Worm (Caenorhabditis elegans): ENCODE data around the gene srh-105.

The srh-105 gene

DNA sequence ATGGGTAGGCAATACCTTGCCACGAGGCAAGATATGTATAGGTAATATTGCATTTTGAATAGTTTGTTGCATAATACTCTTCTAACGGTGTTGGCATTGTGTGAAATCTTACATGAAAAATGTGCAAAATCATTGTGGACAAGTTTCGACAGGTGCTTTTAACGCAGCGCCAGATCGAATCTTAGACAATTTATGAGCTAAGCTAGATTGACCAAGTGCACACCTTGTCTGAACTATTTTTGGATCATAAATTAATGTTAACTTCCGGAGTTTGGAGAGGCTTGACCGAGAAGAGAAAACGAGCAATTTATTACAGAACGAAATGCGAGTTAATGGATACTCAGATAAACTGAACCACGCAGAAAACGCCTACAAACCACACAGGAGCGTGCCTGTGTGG, at the start of gene srh-105:
srh-105 (minus strand) TSS at position 101 of the 400 bp plus-strand sequence.
- TF ChIP-seq hlh-30 (tag; optimal IDR thresholded peaks at IDR 0.05; ENCODE audit: insufficient read depth) (no peak), ztf-16 (tag; optimal IDR thresholded peaks at IDR 0.05) (no peak), lin-11 (tag; optimal IDR thresholded peaks at IDR 0.05) (no peak), ahr-1 (tag; optimal IDR thresholded peaks at IDR 0.05) (no peak)

DNA sequence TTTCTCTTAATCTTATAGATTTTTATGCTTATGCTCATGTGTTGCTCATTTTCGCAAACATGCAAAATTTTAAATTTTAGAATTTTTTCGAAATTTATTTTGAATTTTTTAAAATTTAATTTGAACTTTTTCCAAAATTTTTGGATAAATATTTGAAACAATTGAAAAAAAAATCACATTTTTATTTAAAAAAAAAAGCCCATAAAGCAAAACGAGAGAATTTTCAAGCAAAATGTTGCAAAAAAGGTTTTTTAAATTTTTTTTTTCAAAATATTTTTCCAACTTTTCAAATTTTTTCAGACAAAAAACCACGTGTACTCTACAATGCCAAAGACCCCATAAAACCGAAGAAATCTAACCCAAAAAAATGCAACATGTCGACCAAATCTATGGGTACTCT, 47.1 kb upstream of the srh-105 start, which contains the start of the genes C09E8.1 and C09E8.6:
C09E8.1 (plus strand) TSS at position 301 of the 400 bp plus-strand sequence.
C09E8.6 (plus strand) TSS at position 313 of the 400 bp plus-strand sequence.
- TF ChIP-seq ztf-16 (tag; optimal IDR thresholded peaks at IDR 0.05) = no peak
- no peak for TF ChIP-seq ceh-31 (tag; optimal IDR thresholded peaks at IDR 0.05)
- no peak for TF ChIP-seq lin-11 (tag; optimal IDR thresholded peaks at IDR 0.05)
- TF ChIP-seq ceh-6 (GFP tag; optimal IDR thresholded peaks at IDR 0.05) = no peak
- no peak for TF ChIP-seq eyg-1 (tag; optimal IDR thresholded peaks at IDR 0.05)

DNA sequence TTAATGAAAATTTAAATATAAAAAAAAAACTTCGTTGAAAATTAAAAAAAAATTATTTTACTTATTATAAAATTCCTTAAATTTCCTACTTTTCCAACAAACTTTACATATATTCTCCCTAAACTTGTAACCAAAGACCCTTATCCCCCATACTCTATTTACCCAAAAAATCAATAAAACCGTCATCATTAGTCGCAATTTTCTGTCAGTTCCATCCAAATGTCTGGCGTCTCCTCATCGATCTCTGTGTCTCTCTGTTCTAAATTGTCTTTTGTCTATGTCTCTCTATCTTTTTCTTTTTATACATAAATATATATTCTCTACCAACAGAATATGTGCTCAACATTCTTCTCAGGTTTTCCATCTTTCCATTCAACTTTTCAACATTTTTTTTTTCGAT, 46.2 kb upstream of the srh-105 start:
- TF ChIP-seq ttx-3 (tag; optimal IDR thresholded peaks at IDR 0.05) = no peak
- peak; percentile 22 for TF ChIP-seq ceh-48 (tag; optimal IDR thresholded peaks at IDR 0.05)
- peak; percentile 9 for TF ChIP-seq unc-55 (GFP tag; optimal IDR thresholded peaks at IDR 0.05)

DNA sequence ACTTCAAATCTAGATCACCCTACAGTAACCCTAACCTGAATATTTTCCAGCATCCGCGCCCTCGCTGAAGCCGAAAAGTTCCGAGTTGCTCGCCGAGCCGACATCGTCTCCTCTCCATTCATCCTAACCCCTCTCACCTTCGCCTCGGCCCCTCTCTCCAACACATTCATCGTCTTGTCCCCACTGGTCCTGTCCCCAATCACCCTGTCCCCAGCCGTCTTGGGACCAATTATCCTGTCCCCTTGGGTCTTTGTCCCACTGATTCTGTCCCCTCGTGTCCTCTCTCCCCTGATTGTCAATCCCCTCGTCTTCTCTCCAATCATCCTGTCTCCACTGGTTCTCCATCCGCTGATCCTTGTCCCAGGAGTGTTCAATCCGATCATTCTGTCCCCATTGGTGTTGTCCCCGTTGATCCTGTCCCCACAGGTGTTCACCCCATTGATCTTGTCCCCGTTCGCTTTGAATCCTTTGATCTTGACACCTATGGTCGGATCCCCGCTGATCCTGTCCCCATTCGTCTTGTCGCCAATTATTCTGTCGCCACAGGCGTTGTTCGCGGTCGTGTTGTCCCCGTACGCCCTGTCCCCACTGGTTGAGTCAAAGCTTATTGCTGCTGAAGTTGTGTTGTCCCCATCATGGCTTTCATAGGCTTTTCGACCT, 42.2 kb upstream of the srh-105 start, which contains the start of gene lips-7:
lips-7 (plus strand) TSS at position 610 of the 660 bp plus-strand sequence.
- TF ChIP-seq unc-42 (tag; optimal IDR thresholded peaks at IDR 0.05) (no peak), ceh-48 (tag; optimal IDR thresholded peaks at IDR 0.05) (no peak), dve-1 (tag; optimal IDR thresholded peaks at IDR 0.05) (no peak), C38D4.7 (GFP tag; optimal IDR thresholded peaks at IDR 0.05) (peak; percentile 10), fkh-6 (tag; optimal IDR thresholded peaks at IDR 0.05) (no peak), tbx-2 (tag; optimal IDR thresholded peaks at IDR 0.05) (no peak), pha-4 (tag; optimal IDR thresholded peaks at IDR 0.05) (no peak), elt-2 (tag; optimal IDR thresholded peaks at IDR 0.05) (no peak), rnt-1 (tag; optimal IDR thresholded peaks at IDR 0.05) (no peak), ets-4 (tag; optimal IDR thresholded peaks at IDR 0.05) (no peak), sox-4 (tag; optimal IDR thresholded peaks at IDR 0.05) (no peak), ceh-31 (tag; optimal IDR thresholded peaks at IDR 0.05) (no peak), pax-1 (tag; optimal IDR thresholded peaks at IDR 0.05) (no peak), pqm-1 (tag; optimal IDR thresholded peaks at IDR 0.05) (no peak), ama-1 (optimal IDR thresholded peaks at IDR 0.05) (no peak), ceh-45 (GFP tag; IDR thresholded peaks at IDR 0.05) (no peak), hlh-6 (tag; optimal IDR thresholded peaks at IDR 0.05) (peak; percentile 49), pros-1 (tag; optimal IDR thresholded peaks at IDR 0.05) (no peak), ahr-1 (tag; optimal IDR thresholded peaks at IDR 0.05) (no peak), ceh-14 (tag; optimal IDR thresholded peaks at IDR 0.05) (no peak), fax-1 (tag; optimal IDR thresholded peaks at IDR 0.05) (no peak), C08G9.2 (tag; optimal IDR thresholded peaks at IDR 0.05) (peak; percentile 11)

DNA sequence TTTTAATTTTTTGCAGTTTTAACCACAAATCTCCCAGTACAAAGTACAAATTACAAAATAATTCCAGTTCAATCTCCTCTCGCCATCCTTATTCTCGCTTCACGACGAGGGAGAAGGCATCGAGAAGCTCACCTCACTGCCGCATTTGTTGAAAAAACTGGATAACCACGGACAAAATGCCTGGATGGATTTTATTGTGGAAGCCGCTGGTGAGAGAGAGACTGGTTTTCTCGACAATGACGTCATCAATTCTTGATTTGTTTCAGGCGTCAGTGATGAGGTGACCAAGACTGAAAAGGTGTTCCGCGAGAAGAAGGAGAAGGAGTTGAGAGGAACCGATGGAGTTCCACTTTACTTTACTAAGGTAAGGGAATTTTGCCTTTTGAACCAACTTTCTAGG, 40.4 kb upstream of the srh-105 start:
- TF ChIP-seq ceh-14 (tag; optimal IDR thresholded peaks at IDR 0.05) (no peak), ref-2 (tag; optimal IDR thresholded peaks at IDR 0.05) (no peak), ceh-22 (tag; optimal IDR thresholded peaks at IDR 0.05) (no peak)

DNA sequence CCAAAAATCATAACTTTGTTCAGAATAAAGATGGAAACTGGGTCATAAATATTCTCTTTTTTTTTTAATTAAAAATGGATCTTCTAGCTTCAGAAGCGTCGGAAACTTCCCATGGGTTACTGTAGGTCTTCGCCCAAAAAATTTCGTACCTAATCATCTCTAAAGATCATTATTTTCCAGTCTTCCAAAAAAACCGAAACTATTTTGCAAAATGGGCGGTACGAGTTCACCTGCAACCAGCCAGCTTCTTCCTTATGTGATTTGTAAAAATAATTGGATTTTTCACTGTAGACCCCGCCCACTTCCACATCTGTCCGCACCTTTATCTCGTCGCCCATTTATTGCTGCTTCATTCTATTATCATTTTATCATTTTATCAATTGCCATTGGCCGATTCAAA, 37.3 kb upstream of the srh-105 start, which contains the start of gene mlt-10:
mlt-10 (plus strand) TSS at position 301 of the 400 bp plus-strand sequence.
- TF ChIP-seq ceh-22 (tag; optimal IDR thresholded peaks at IDR 0.05) (no peak), ceh-30 (tag; optimal IDR thresholded peaks at IDR 0.05) (no peak), fkh-10 (GFP tag; optimal IDR thresholded peaks at IDR 0.05) (no peak), ama-1 (optimal IDR thresholded peaks at IDR 0.05) (no peak), nhr-232 (tag; optimal IDR thresholded peaks at IDR 0.05) (no peak), unc-42 (tag; optimal IDR thresholded peaks at IDR 0.05) (no peak), K02D7.2 (tag; optimal IDR thresholded peaks at IDR 0.05) (no peak), unc-86 (tag; optimal IDR thresholded peaks at IDR 0.05) (no peak), mec-3 (tag; optimal IDR thresholded peaks at IDR 0.05; ENCODE audit: borderline replicate concordance) (no peak), unc-55 (GFP tag; optimal IDR thresholded peaks at IDR 0.05) (no peak), C38D4.7 (GFP tag; optimal IDR thresholded peaks at IDR 0.05) (no peak), ets-4 (tag; optimal IDR thresholded peaks at IDR 0.05) (no peak), eyg-1 (tag; optimal IDR thresholded peaks at IDR 0.05) (no peak), hlh-13 (GFP tag; optimal IDR thresholded peaks at IDR 0.05) (no peak), elt-2 (tag; optimal IDR thresholded peaks at IDR 0.05) (no peak), pha-4 (tag; optimal IDR thresholded peaks at IDR 0.05) (no peak)

Measured in whole organism, late embryonic.